Worm (Caenorhabditis elegans) whole organism, L4/young adult: ENCODE results near the gene mcm-3AP.

ENCODE experiments used
- W03F9.2 ChIP-seq: fragments of 150-350 bp; optimal IDR thresholded peaks from 2 replicates; lab custom pipeline; 2014; ENCODE audit warnings: missing biosample characterization, missing genetic modification characterization
- dao-5 ChIP-seq: sonication (generic microtip); optimal IDR thresholded peaks from 2 replicates; lab custom pipeline; 2016; ENCODE audit warnings: missing genotype, missing genetic modification characterization, moderate library complexity, missing compliant biosample characterization
- him-1 ChIP-seq: sonication (generic microtip); optimal IDR thresholded peaks from 2 replicates; lab custom pipeline; 2016; ENCODE audit warnings: missing genotype, missing genetic modification reagents, missing genetic modification characterization, missing compliant biosample characterization

ce11 chrIV:7938834-7939233, 9.6 kb upstream of the mcm-3AP start, which contains the start of gene F20D12.7:
- TF ChIP-seq him-1 (tag; lab: Kevin White, UChicago), result no peak
- no peak for TF ChIP-seq dao-5
- TF ChIP-seq W03F9.2 (tag; lab: Kevin White, UChicago), result no peak
